Worm (Caenorhabditis elegans) whole organism, L1 larva: Measurements from ENCODE around the gene cct-2.

Experiments used
- Y116A8C.19 ChIP-seq: sonication (generic microtip); optimal IDR thresholded peaks from 2 replicates; lab custom pipeline; 2016; ENCODE audit warnings: missing compliant biosample characterization, missing genetic modification characterization, borderline replicate concordance
- aha-1 ChIP-seq: fragments of 150-350 bp; optimal IDR thresholded peaks from 2 replicates; lab custom pipeline; 2014; ENCODE audit warnings: missing biosample characterization, missing genetic modification characterization
- alr-1 ChIP-seq: fragments of 200-800 bp; sonication (Bioruptor generic); optimal IDR thresholded peaks from 2 replicates; lab custom pipeline; 2018; ENCODE audit warnings: borderline replicate concordance, mild to moderate bottlenecking, missing genetic modification characterization, missing compliant biosample characterization
- aly-2 ChIP-seq: fragments of 150-350 bp; optimal IDR thresholded peaks from 2 replicates; lab custom pipeline; 2014; ENCODE audit warnings: missing biosample characterization, missing genetic modification characterization
- ama-1 ChIP-seq: fragments of 150-350 bp; optimal IDR thresholded peaks from 2 replicates; lab custom pipeline; 2014
- blmp-1 ChIP-seq: fragments of 150-350 bp; optimal IDR thresholded peaks from 2 replicates; lab custom pipeline; 2014; ENCODE audit warnings: missing biosample characterization, missing genetic modification characterization
- ceh-8 ChIP-seq: fragments of 200-800 bp; sonication (Bioruptor generic); optimal IDR thresholded peaks from 2 replicates; lab custom pipeline; 2018; ENCODE audit warnings: mild to moderate bottlenecking, missing genetic modification characterization, moderate library complexity, missing compliant biosample characterization
- ceh-82 ChIP-seq, 3 experiments: fragments of 150-350 bp in 1 of 3; sonication (generic microtip) in 2 of 3; optimal IDR thresholded peaks; 2 replicates each; lab custom pipeline; 2014 to 2017; ENCODE audit warnings: missing biosample characterization in 3 of 3, missing genetic modification characterization in 3 of 3
- dpl-1 ChIP-seq, 3 experiments: fragments of 150-350 bp in 2 of 3; sonication (generic microtip) in 1 of 3; optimal IDR thresholded peaks; 2 replicates each; lab custom pipeline; 2014 to 2017; ENCODE audit warnings: missing biosample characterization in 3 of 3, missing genetic modification characterization in 3 of 3, missing genetic modification reagents in 3 of 3
- dsc-1 ChIP-seq: sonication (generic microtip); optimal IDR thresholded peaks from 2 replicates; lab custom pipeline; 2016; ENCODE audit warnings: mild to moderate bottlenecking, missing genetic modification characterization, missing compliant biosample characterization
- efl-1 ChIP-seq, 4 experiments: fragments of 150-350 bp; optimal IDR thresholded peaks in 3 of 4; peaks in 1 of 4; 1 replicate in 1 of 4; 2 replicates in 3 of 4; lab custom pipeline; 2014; ENCODE audit warnings: missing biosample characterization in 2 of 4, missing genetic modification characterization in 2 of 4, missing genetic modification reagents in 2 of 4
- efl-3 ChIP-seq: fragments of 200-800 bp; sonication (Bioruptor generic); optimal IDR thresholded peaks from 2 replicates; lab custom pipeline; 2018; ENCODE audit warnings: mild to moderate bottlenecking, missing genetic modification characterization, missing compliant biosample characterization
- fkh-4 ChIP-seq: sonication (generic microtip); optimal IDR thresholded peaks from 2 replicates; lab custom pipeline; 2016; ENCODE audit warnings: missing compliant biosample characterization, missing genetic modification characterization, borderline replicate concordance
- fos-1 ChIP-seq: fragments of 150-350 bp; optimal IDR thresholded peaks from 2 replicates; lab custom pipeline; 2014; ENCODE audit warnings: missing biosample characterization, missing genetic modification characterization
- grh-1 ChIP-seq: fragments of 200-800 bp; sonication (Bioruptor generic); IDR thresholded peaks from 2 replicates; pipeline ENCODE4 v1.3.6; 2022; ENCODE audit warnings: missing genetic modification reagents, missing genetic modification characterization, missing compliant biosample characterization
- hlh-4 ChIP-seq: sonication (generic microtip); optimal IDR thresholded peaks from 2 replicates; lab custom pipeline; 2016; ENCODE audit warnings: mild to moderate bottlenecking, missing genetic modification characterization, missing compliant biosample characterization
- hpl-2 ChIP-seq: fragments of 150-350 bp; optimal IDR thresholded peaks from 2 replicates; lab custom pipeline; 2014; ENCODE audit warnings: missing biosample characterization, missing genetic modification reagents, missing genetic modification characterization
- irx-1 ChIP-seq: sonication (generic microtip); optimal IDR thresholded peaks from 2 replicates; lab custom pipeline; 2016; ENCODE audit warnings: missing genetic modification characterization, missing compliant biosample characterization
- isw-1 ChIP-seq: fragments of 200-800 bp; sonication (Bioruptor generic); IDR thresholded peaks from 2 replicates; pipeline ENCODE4 v1.3.6; 2022; ENCODE audit warnings: missing genetic modification characterization, missing compliant biosample characterization
- jun-1 ChIP-seq: fragments of 150-350 bp; optimal IDR thresholded peaks from 2 replicates; lab custom pipeline; 2014; ENCODE audit warnings: missing biosample characterization, missing genetic modification reagents, missing genetic modification characterization
- lin-13 ChIP-seq: fragments of 150-350 bp; optimal IDR thresholded peaks from 2 replicates; lab custom pipeline; 2014; ENCODE audit warnings: missing biosample characterization, missing genetic modification reagents, missing genetic modification characterization
- lir-3 ChIP-seq: sonication (generic microtip); optimal IDR thresholded peaks from 2 replicates; lab custom pipeline; 2016; ENCODE audit warnings: mild to moderate bottlenecking, missing genetic modification characterization, moderate library complexity, missing compliant biosample characterization; ENCODE audit not compliant: poor library complexity
- mab-9 ChIP-seq: fragments of 200-800 bp; sonication (Bioruptor generic); IDR thresholded peaks from 2 replicates; pipeline ENCODE4 v1.3.6; 2022; ENCODE audit warnings: missing genetic modification reagents, missing genetic modification characterization, missing compliant biosample characterization
- mef-2 ChIP-seq: fragments of 150-350 bp; optimal IDR thresholded peaks from 2 replicates; lab custom pipeline; 2014; ENCODE audit warnings: missing biosample characterization, missing genetic modification characterization
- nhr-19 ChIP-seq: fragments of 200-800 bp; sonication (Bioruptor generic); conservative IDR thresholded peaks from 2 replicates; pipeline ENCODE4 v1.3.6; 2022; ENCODE audit warnings: missing genetic modification characterization, missing compliant biosample characterization
- nhr-20 ChIP-seq: sonication (generic microtip); optimal IDR thresholded peaks from 2 replicates; lab custom pipeline; 2016; ENCODE audit warnings: mild to moderate bottlenecking, missing genetic modification characterization, missing compliant biosample characterization
- nhr-237 ChIP-seq: fragments of 150-350 bp; optimal IDR thresholded peaks from 2 replicates; lab custom pipeline; 2014; ENCODE audit warnings: missing biosample characterization, missing genetic modification characterization
- nhr-84 ChIP-seq: sonication (generic microtip); optimal IDR thresholded peaks from 2 replicates; lab custom pipeline; 2017; ENCODE audit warnings: missing biosample characterization, missing genetic modification characterization
- nhr-85 ChIP-seq: sonication (generic microtip); peaks from one replicate; lab custom pipeline; 2016; ENCODE audit warnings: missing genetic modification characterization, inconsistent platforms, missing compliant biosample characterization
- rnt-1 ChIP-seq: sonication (generic microtip); optimal IDR thresholded peaks from 2 replicates; lab custom pipeline; 2016; ENCODE audit warnings: mild to moderate bottlenecking, missing genetic modification characterization, moderate library complexity, missing compliant biosample characterization
- skn-1 ChIP-seq: fragments of 150-350 bp; optimal IDR thresholded peaks from 2 replicates; lab custom pipeline; 2014; ENCODE audit warnings: missing biosample characterization, missing genetic modification characterization
- snpc-4 ChIP-seq: fragments of 150-350 bp; optimal IDR thresholded peaks from 2 replicates; lab custom pipeline; 2014; ENCODE audit warnings: missing biosample characterization, missing genetic modification characterization
- snu-23 ChIP-seq: sonication (generic microtip); optimal IDR thresholded peaks from 2 replicates; lab custom pipeline; 2016; ENCODE audit warnings: missing genetic modification characterization, missing compliant biosample characterization
- sup-37 ChIP-seq: fragments of 200-800 bp; sonication (Bioruptor generic); optimal IDR thresholded peaks from 2 replicates; lab custom pipeline; 2018; ENCODE audit warnings: mild to moderate bottlenecking, missing genetic modification characterization, missing compliant biosample characterization
- swsn-7 ChIP-seq: sonication (generic microtip); optimal IDR thresholded peaks from 2 replicates; lab custom pipeline; 2016; ENCODE audit warnings: missing genetic modification characterization, missing compliant biosample characterization
- tlp-1 ChIP-seq: fragments of 150-350 bp; optimal IDR thresholded peaks from 2 replicates; lab custom pipeline; 2014; ENCODE audit warnings: missing biosample characterization, missing genetic modification characterization
- unc-30 ChIP-seq: sonication (generic microtip); optimal IDR thresholded peaks from 2 replicates; lab custom pipeline; 2017; ENCODE audit warnings: missing biosample characterization, missing genetic modification characterization
- unc-62 ChIP-seq: fragments of 150-350 bp; optimal IDR thresholded peaks from 2 replicates; lab custom pipeline; 2014; ENCODE audit warnings: missing biosample characterization, missing genetic modification reagents, missing genetic modification characterization
- vab-15 ChIP-seq: sonication (generic microtip); optimal IDR thresholded peaks from 2 replicates; lab custom pipeline; 2017; ENCODE audit warnings: missing genotype, mild to moderate bottlenecking, missing genetic modification characterization, missing compliant biosample characterization
- zag-1 ChIP-seq: fragments of 150-350 bp; optimal IDR thresholded peaks from 2 replicates; lab custom pipeline; 2014; ENCODE audit warnings: missing biosample characterization, missing genetic modification characterization
- zip-4 ChIP-seq: fragments of 200-800 bp; sonication (Bioruptor generic); optimal IDR thresholded peaks from 2 replicates; lab custom pipeline; 2018; ENCODE audit warnings: mild to moderate bottlenecking, missing genetic modification characterization, moderate library complexity, missing compliant biosample characterization
- ztf-11 ChIP-seq, 2 experiments: sonication (generic microtip); optimal IDR thresholded peaks; 2 replicates each; lab custom pipeline; 2016 to 2017; ENCODE audit warnings: missing genetic modification characterization in 2 of 2, missing biosample characterization in 1 of 2, missing compliant biosample characterization in 1 of 2
- ztf-4 ChIP-seq: fragments of 150-350 bp; optimal IDR thresholded peaks from 2 replicates; lab custom pipeline; 2014; ENCODE audit warnings: missing biosample characterization, missing genetic modification characterization

The cct-2 gene

DNA sequence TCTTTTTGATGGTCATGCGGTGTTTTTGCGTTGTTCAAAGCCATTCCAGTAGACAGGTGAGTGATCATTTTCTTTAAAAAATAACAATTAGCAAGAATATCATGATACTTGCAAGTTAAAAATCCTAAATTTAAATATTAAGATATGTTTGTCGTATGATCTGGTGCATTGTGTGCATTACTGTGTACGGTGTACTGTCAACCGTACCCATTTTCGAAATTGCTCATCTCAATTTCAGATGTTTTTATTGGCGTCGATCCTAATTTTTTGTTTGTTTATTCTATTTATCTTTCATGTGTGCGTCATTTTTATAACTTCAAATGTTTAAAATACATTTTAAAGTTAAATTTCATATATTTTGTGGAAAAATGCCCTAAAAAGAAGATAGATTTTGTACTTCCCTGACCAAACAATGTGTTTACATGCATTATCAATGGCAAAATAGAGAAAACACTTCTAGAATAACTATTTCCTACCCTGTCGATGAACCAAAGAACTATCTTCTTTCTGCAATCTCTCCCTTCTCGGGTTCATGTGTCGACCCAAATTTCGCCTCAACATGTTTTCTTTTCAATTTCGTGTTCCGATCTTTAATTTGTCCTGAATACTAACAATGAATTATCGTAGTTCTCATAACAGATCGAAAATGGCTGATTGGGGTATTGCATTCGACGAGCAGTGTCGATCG lies 43.1 kb upstream of the cct-2 start, which contains the start of the genes T07D4.5 and ddx-19 (continued):
- TF ChIP-seq zag-1 (tag; lab: Kevin White, UChicago) = no peak
- no peak for TF ChIP-seq zip-4 (GFP tag; lab: Kevin White, UChicago)
- peak in 1 of 3 experiments; percentile 15 for TF ChIP-seq ceh-82 (tag; optimal IDR thresholded peaks at IDR 0.05; lab: Kevin White, UChicago)
- TF ChIP-seq grh-1 = no peak
- TF ChIP-seq snpc-4 (tag; lab: Kevin White, UChicago) = no peak
- peak; percentile 7 for TF ChIP-seq rnt-1 (tag; lab: Kevin White, UChicago)
- TF ChIP-seq unc-30 (tag; lab: Kevin White, UChicago) = no peak
- no peak for TF ChIP-seq ceh-8
- no peak for TF ChIP-seq ztf-11 (tag; optimal IDR thresholded peaks at IDR 0.05; lab: Kevin White, UChicago)
- TF ChIP-seq tlp-1 (tag; lab: Kevin White, UChicago) = no peak
- no peak for TF ChIP-seq jun-1 (tag; lab: Kevin White, UChicago)
- TF ChIP-seq Y116A8C.19 (tag; lab: Kevin White, UChicago) = no peak
- TF ChIP-seq efl-1 (optimal IDR thresholded peaks at IDR 0.05; lab: Kevin White, UChicago) = peak; percentile 56 to 66
- peak; percentile 65 to 95 for TF ChIP-seq efl-1 (GFP tag; optimal IDR thresholded peaks at IDR 0.05 in 1 of 2; lab: Kevin White, UChicago)
- no peak for TF ChIP-seq alr-1 (tag; lab: Kevin White, UChicago)
- TF ChIP-seq blmp-1 = no peak
- TF ChIP-seq nhr-237 (tag; lab: Kevin White, UChicago) = no peak
- no peak for TF ChIP-seq isw-1 (GFP tag; lab: Robert Waterston, UW)
- no peak for TF ChIP-seq aly-2 (tag; lab: Kevin White, UChicago)
- no peak for TF ChIP-seq lin-13 (GFP tag; lab: Kevin White, UChicago)
- no peak for TF ChIP-seq unc-62 (GFP tag; lab: Kevin White, UChicago)
- no peak for TF ChIP-seq mab-9 (GFP tag; lab: Robert Waterston, UW)
- TF ChIP-seq ztf-4 (tag; lab: Kevin White, UChicago) = no peak
- TF ChIP-seq irx-1 = no peak
- no peak; the same call in 1 of the 2 replicates for TF ChIP-seq nhr-19
- TF ChIP-seq fos-1 = peak; percentile 17
- TF ChIP-seq efl-3 (GFP tag; lab: Kevin White, UChicago) = no peak
- TF ChIP-seq fkh-4 = no peak
- no peak for TF ChIP-seq nhr-84 (tag; lab: Kevin White, UChicago)
- TF ChIP-seq skn-1 (tag; lab: Kevin White, UChicago) = peak; percentile 9
- peak; percentile 65 for TF ChIP-seq snu-23
- peak; percentile 45 for TF ChIP-seq nhr-85
- TF ChIP-seq dsc-1 (tag; lab: Kevin White, UChicago) = no peak
- TF ChIP-seq swsn-7 (tag; lab: Kevin White, UChicago) = peak; percentile 29
- no peak for TF ChIP-seq lir-3 (tag; lab: Kevin White, UChicago)
- peak; percentile 55 for TF ChIP-seq nhr-20
- TF ChIP-seq dpl-1 (GFP tag; optimal IDR thresholded peaks at IDR 0.05; lab: Kevin White, UChicago) = peak; percentile 45 to 71 (median 47)
- no peak for TF ChIP-seq mef-2 (tag; lab: Kevin White, UChicago)
- TF ChIP-seq vab-15 (tag; lab: Kevin White, UChicago) = peak; percentile 27
- TF ChIP-seq hpl-2 (GFP tag; lab: Kevin White, UChicago) = no peak

DNA sequence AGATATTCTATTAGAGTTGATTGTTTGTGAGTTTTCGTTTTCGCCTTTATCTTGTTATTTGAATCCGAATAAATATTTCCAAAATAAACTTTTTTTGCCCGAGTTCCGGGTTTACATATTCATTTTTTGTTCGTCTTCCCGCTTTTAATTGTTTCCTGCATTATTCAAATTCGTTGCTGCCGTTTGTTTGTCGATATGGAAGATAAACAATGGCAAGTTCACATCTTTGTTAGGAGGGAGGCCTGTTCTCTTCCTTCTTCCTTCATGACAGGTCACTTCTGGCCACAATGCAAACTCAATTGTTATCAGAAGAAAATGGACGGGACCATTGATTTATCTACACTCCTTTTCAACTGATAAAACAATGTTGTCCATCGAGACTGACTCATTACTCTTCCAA lies 38.0 kb upstream of the cct-2 start:
- TF ChIP-seq aha-1 (tag; lab: Kevin White, UChicago) (no peak), ama-1 (lab: Kevin White, UChicago) (no peak), nhr-237 (tag; lab: Kevin White, UChicago) (no peak), zag-1 (tag; lab: Kevin White, UChicago) (no peak), hlh-4 (tag; lab: Kevin White, UChicago) (no peak), sup-37 (GFP tag; lab: Kevin White, UChicago) (no peak)
- TF ChIP-seq, all 84 proteins: peak for 0
